Fruit fly (Drosophila melanogaster) whole organism, embryonic: ENCODE data around the gene elgi.
A peak's percentile ranks its signal among the peaks of the same experiment; 100 is the strongest.

Experiments
- CG10462 ChIP-seq: fragments of 200-800 bp; sonication (Bioruptor generic); optimal IDR thresholded peaks from 2 replicates; lab custom pipeline; 2016; ENCODE audit warnings: missing biosample characterization, missing genetic modification characterization
- CG11085 ChIP-seq: fragments of 200-800 bp; sonication (Bioruptor generic); IDR thresholded peaks from 2 replicates; pipeline ENCODE4 v1.3.6; 2022; ENCODE audit warnings: missing biosample characterization, missing genetic modification characterization
- CG11398 ChIP-seq: fragments of 200-800 bp; sonication (Bioruptor generic); optimal IDR thresholded peaks from 2 replicates; lab custom pipeline; 2016; ENCODE audit warnings: missing biosample characterization, missing genetic modification characterization
- CG12299 ChIP-seq: fragments of 200-800 bp; sonication (Bioruptor generic); optimal IDR thresholded peaks from 2 replicates; lab custom pipeline; 2018; ENCODE audit warnings: missing biosample characterization, mild to moderate bottlenecking, missing genetic modification characterization
- CG13123 ChIP-seq: fragments of 200-800 bp; sonication (Bioruptor generic); optimal IDR thresholded peaks from 2 replicates; lab custom pipeline; 2016; ENCODE audit warnings: missing biosample characterization, missing genetic modification characterization
- CG13894 ChIP-seq: fragments of 200-800 bp; sonication (Bioruptor generic); optimal IDR thresholded peaks from 3 replicates; lab custom pipeline; 2018; ENCODE audit warnings: missing biosample characterization, mild to moderate bottlenecking, missing genetic modification characterization, moderate library complexity
- CG15011 ChIP-seq: fragments of 200-800 bp; sonication (Bioruptor generic); optimal IDR thresholded peaks from 3 replicates; lab custom pipeline; 2018; ENCODE audit warnings: missing biosample characterization, mild to moderate bottlenecking, missing genetic modification characterization
- CG15269 ChIP-seq: fragments of 200-800 bp; sonication (Bioruptor generic); optimal IDR thresholded peaks from 2 replicates; lab custom pipeline; 2018; ENCODE audit warnings: missing biosample characterization, mild to moderate bottlenecking, missing genetic modification characterization, moderate library complexity
- CG1529 ChIP-seq: fragments of 200-800 bp; sonication (Bioruptor generic); optimal IDR thresholded peaks from 3 replicates; lab custom pipeline; 2018; ENCODE audit warnings: missing biosample characterization, missing genetic modification characterization
- CG1602 ChIP-seq: fragments of 200-800 bp; sonication (Bioruptor generic); optimal IDR thresholded peaks from 3 replicates; lab custom pipeline; 2016; ENCODE audit warnings: missing biosample characterization, missing genetic modification characterization
- CG16863 ChIP-seq: fragments of 200-800 bp; sonication (Bioruptor generic); optimal IDR thresholded peaks from 3 replicates; lab custom pipeline; 2016; ENCODE audit warnings: missing biosample characterization, missing genetic modification characterization
- CG17385 ChIP-seq: fragments of 200-800 bp; sonication (Bioruptor generic); optimal IDR thresholded peaks from 3 replicates; lab custom pipeline; 2018; ENCODE audit warnings: missing biosample characterization, mild to moderate bottlenecking, missing genetic modification characterization
- CG1832 ChIP-seq: fragments of 200-800 bp; sonication (Bioruptor generic); optimal IDR thresholded peaks from 2 replicates; lab custom pipeline; 2017; ENCODE audit warnings: missing biosample characterization, mild to moderate bottlenecking, missing genetic modification characterization, inconsistent platforms
- CG2875 ChIP-seq: fragments of 200-800 bp; sonication (Bioruptor generic); optimal IDR thresholded peaks from 2 replicates; lab custom pipeline; 2017; ENCODE audit warnings: missing biosample characterization, mild to moderate bottlenecking, missing genetic modification characterization, missing genetic modification reagents
- CG2889 ChIP-seq: fragments of 200-800 bp; sonication (Bioruptor generic); IDR thresholded peaks from 3 replicates; pipeline ENCODE4 v1.3.6; 2022; ENCODE audit warnings: missing biosample characterization, missing genetic modification characterization
- CG31441 ChIP-seq: fragments of 200-800 bp; sonication (Bioruptor generic); IDR thresholded peaks from 2 replicates; pipeline ENCODE4 v1.3.6; 2022; ENCODE audit warnings: missing biosample characterization, missing genetic modification characterization
- CG33557 ChIP-seq: fragments of 200-800 bp; sonication (Bioruptor generic); optimal IDR thresholded peaks from 2 replicates; lab custom pipeline; 2019; ENCODE audit warnings: missing biosample characterization, mild to moderate bottlenecking, missing genetic modification characterization, moderate library complexity
- CG34422 ChIP-seq: fragments of 200-800 bp; sonication (Bioruptor generic); IDR thresholded peaks from 3 replicates; pipeline ENCODE4 v1.3.6; 2022; ENCODE audit warnings: missing biosample characterization, missing genetic modification characterization
- CG4730 ChIP-seq: fragments of 200-800 bp; sonication (Bioruptor generic); IDR thresholded peaks from 2 replicates; pipeline ENCODE4 v1.3.6; 2022; ENCODE audit warnings: missing biosample characterization, missing genetic modification characterization
- CG6175 ChIP-seq: fragments of 200-800 bp; sonication (Bioruptor generic); IDR thresholded peaks from 3 replicates; pipeline ENCODE4 v1.3.6; 2022; ENCODE audit warnings: missing biosample characterization, missing genetic modification characterization
- CG6791 ChIP-seq: fragments of 200-800 bp; sonication (Bioruptor generic); IDR thresholded peaks from 3 replicates; pipeline ENCODE4 v1.3.6; 2022; ENCODE audit warnings: missing biosample characterization, missing genetic modification characterization; ENCODE audit not compliant: partially characterized antibody
- CG8089 ChIP-seq: fragments of 200-800 bp; sonication (Bioruptor generic); optimal IDR thresholded peaks from 3 replicates; lab custom pipeline; 2016; ENCODE audit warnings: missing biosample characterization, missing genetic modification characterization
- CG8924 ChIP-seq: fragments of 200-800 bp; optimal IDR thresholded peaks from 3 replicates; lab custom pipeline; 2019; ENCODE audit warnings: missing biosample characterization, mild to moderate bottlenecking, missing genetic modification characterization, moderate library complexity
- CG9215 ChIP-seq: fragments of 200-800 bp; sonication (Bioruptor generic); IDR thresholded peaks from 2 replicates; pipeline ENCODE4 v1.3.6; 2022; ENCODE audit warnings: missing biosample characterization, missing genetic modification characterization
- CG9727 ChIP-seq: fragments of 200-800 bp; sonication (Bioruptor generic); optimal IDR thresholded peaks from 3 replicates; lab custom pipeline; 2017; ENCODE audit warnings: missing biosample characterization, mild to moderate bottlenecking, missing genetic modification characterization
- Dp ChIP-seq: fragments of 200-800 bp; sonication (Bioruptor generic); optimal IDR thresholded peaks from 2 replicates; lab custom pipeline; 2018; ENCODE audit warnings: missing biosample characterization, mild to moderate bottlenecking, missing genetic modification characterization, moderate library complexity
- Ets97D ChIP-seq: fragments of 200-800 bp; sonication (Bioruptor generic); optimal IDR thresholded peaks from 3 replicates; lab custom pipeline; 2016; ENCODE audit warnings: missing biosample characterization, missing genetic modification characterization
- Gug ChIP-seq: fragments of 200-800 bp; sonication (Bioruptor generic); IDR thresholded peaks from 4 replicates; pipeline ENCODE4 v1.3.6; 2022; ENCODE audit warnings: missing biosample characterization, missing genetic modification characterization
- Hand ChIP-seq: fragments of 200-800 bp; sonication (Bioruptor generic); optimal IDR thresholded peaks from 2 replicates; lab custom pipeline; 2017; ENCODE audit warnings: mild to moderate bottlenecking, missing biosample characterization, missing genetic modification reagents, missing genetic modification characterization
- Hmx ChIP-seq: fragments of 200-800 bp; sonication (Bioruptor generic); optimal IDR thresholded peaks from 2 replicates; lab custom pipeline; 2016; ENCODE audit warnings: missing biosample characterization, missing genetic modification characterization
- Mes4 ChIP-seq: fragments of 200-800 bp; sonication (Bioruptor generic); optimal IDR thresholded peaks from 2 replicates; lab custom pipeline; 2016; ENCODE audit warnings: missing biosample characterization, missing genetic modification characterization
- NfI ChIP-seq: fragments of 200-800 bp; sonication (Bioruptor generic); optimal IDR thresholded peaks from 3 replicates; lab custom pipeline; 2018; ENCODE audit warnings: missing biosample characterization, mild to moderate bottlenecking, missing genetic modification characterization, moderate library complexity
- Oaz ChIP-seq: fragments of 200-800 bp; sonication (Bioruptor generic); IDR thresholded peaks from 2 replicates; pipeline ENCODE4 v1.3.6; 2022; ENCODE audit warnings: missing biosample characterization, missing genetic modification characterization
- Opbp ChIP-seq: fragments of 200-800 bp; sonication (Bioruptor generic); IDR thresholded peaks from 3 replicates; pipeline ENCODE4 v1.3.6; 2022; ENCODE audit warnings: missing biosample characterization, missing genetic modification characterization; ENCODE audit not compliant: partially characterized antibody
- Spps ChIP-seq: fragments of 200-800 bp; sonication (Bioruptor generic); optimal IDR thresholded peaks from 2 replicates; lab custom pipeline; 2018; ENCODE audit warnings: missing biosample characterization, mild to moderate bottlenecking, missing genetic modification characterization
- Tbp ChIP-seq: fragments of >200 bp; optimal IDR thresholded peaks from 2 replicates; lab custom pipeline; 2018; ENCODE audit warnings: missing biosample characterization, missing genetic modification characterization
- amos ChIP-seq: fragments of 200-800 bp; sonication (Bioruptor generic); IDR thresholded peaks from 2 replicates; pipeline ENCODE4 v1.3.6; 2022; ENCODE audit warnings: missing biosample characterization, missing genetic modification characterization; ENCODE audit not compliant: partially characterized antibody
- cg ChIP-seq: fragments of 200-800 bp; sonication (Bioruptor generic); optimal IDR thresholded peaks from 3 replicates; lab custom pipeline; 2019; ENCODE audit warnings: missing biosample characterization, mild to moderate bottlenecking, missing genetic modification characterization, moderate library complexity
- chif ChIP-seq, 2 experiments: fragments of 200-800 bp; sonication (Bioruptor generic); optimal IDR thresholded peaks; 3 replicates each; lab custom pipeline; 2016; ENCODE audit warnings: missing biosample characterization in 2 of 2, missing genetic modification characterization in 2 of 2
- corto ChIP-seq: fragments of 200-800 bp; sonication (Bioruptor generic); optimal IDR thresholded peaks from 2 replicates; lab custom pipeline; 2016; ENCODE audit warnings: missing biosample characterization, mild to moderate bottlenecking, missing genetic modification characterization, moderate library complexity
- dysf ChIP-seq: fragments of 200-800 bp; sonication (Bioruptor generic); IDR thresholded peaks from 3 replicates; pipeline ENCODE4 v1.3.6; 2022; ENCODE audit warnings: missing biosample characterization, missing genetic modification characterization
- her ChIP-seq: fragments of 200-800 bp; sonication (Bioruptor generic); optimal IDR thresholded peaks from 2 replicates; lab custom pipeline; 2016; ENCODE audit warnings: missing biosample characterization, missing genetic modification characterization
- oc ChIP-seq: fragments of 200-800 bp; sonication (Bioruptor generic); optimal IDR thresholded peaks from 2 replicates; lab custom pipeline; 2018; ENCODE audit warnings: missing biosample characterization, mild to moderate bottlenecking, missing genetic modification characterization, moderate library complexity
- repo ChIP-seq: fragments of 200-800 bp; sonication (Bioruptor generic); optimal IDR thresholded peaks from 2 replicates; lab custom pipeline; 2016; ENCODE audit warnings: missing biosample characterization, missing genetic modification characterization
- ro ChIP-seq: fragments of 200-800 bp; sonication (Bioruptor generic); IDR thresholded peaks from 2 replicates; pipeline ENCODE4 v1.3.6; 2022; ENCODE audit warnings: missing biosample characterization, missing genetic modification characterization
- slbo ChIP-seq: fragments of 200-800 bp; sonication (Bioruptor generic); IDR thresholded peaks from 2 replicates; pipeline ENCODE4 v1.3.6; 2022; ENCODE audit warnings: missing biosample characterization, missing genetic modification characterization
- slou ChIP-seq: fragments of 200-800 bp; sonication (Bioruptor generic); optimal IDR thresholded peaks from 3 replicates; lab custom pipeline; 2016; ENCODE audit warnings: missing biosample characterization, missing genetic modification characterization
- trem ChIP-seq: fragments of 200-800 bp; optimal IDR thresholded peaks from 3 replicates; lab custom pipeline; 2019; ENCODE audit warnings: missing biosample characterization, mild to moderate bottlenecking, missing genetic modification characterization, moderate library complexity
- unc-4 ChIP-seq: fragments of 200-800 bp; sonication (Bioruptor generic); IDR thresholded peaks from 2 replicates; pipeline ENCODE4 v1.3.6; 2022; ENCODE audit warnings: missing biosample characterization, missing genetic modification characterization; ENCODE audit not compliant: partially characterized antibody
- zfh2 ChIP-seq: fragments of 200-800 bp; sonication (Bioruptor generic); optimal IDR thresholded peaks from 2 replicates; lab custom pipeline; 2016; ENCODE audit warnings: missing biosample characterization, missing genetic modification characterization

The elgi gene

DNA sequence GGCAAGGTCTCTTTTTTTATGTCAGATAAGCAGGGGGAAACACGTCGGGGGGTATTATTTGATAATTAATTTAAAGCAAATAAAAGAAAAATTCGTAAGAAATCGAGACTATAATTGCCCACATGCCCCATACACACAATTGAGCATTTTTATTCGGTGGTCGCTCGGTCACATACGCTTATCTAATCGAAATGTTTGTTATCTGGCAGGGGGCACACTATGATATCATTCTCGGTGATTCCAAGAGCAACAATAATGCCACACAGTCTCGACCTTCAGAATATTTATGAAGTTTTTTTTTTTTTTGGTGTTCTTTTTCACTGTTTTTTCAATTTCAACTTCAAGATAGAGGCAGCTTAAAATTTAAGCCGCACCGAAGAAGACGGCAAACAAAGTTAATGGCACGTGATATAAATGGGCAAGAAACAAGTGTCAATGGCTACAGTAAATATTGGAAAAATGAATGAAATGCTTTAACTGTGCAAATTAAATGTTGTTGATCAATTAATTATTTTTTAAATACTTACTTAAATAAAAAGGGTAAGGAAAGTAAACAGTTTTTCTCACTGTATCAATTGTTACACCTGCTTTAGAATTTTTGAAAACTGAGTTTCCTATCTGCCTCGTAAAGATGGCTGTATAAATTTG, 43.1 kb downstream of the elgi start (continued):
- TF ChIP-seq Gug (GFP tag; lab: Robert Waterston, UW) (0 out of 4 replicates have a peak, but pooled peaks have one; percentile 2), Ets97D (no peak), CG1832 (no peak), oc (tag; lab: Kevin White, UChicago) (no peak), Dp (GFP tag; lab: Kevin White, UChicago) (no peak), slou (GFP tag; lab: Kevin White, UChicago) (no peak), corto (GFP tag; lab: Kevin White, UChicago) (no peak), Tbp (no peak), CG13894 (peak; percentile 10), CG8924 (tag; lab: Kevin White, UChicago) (peak; percentile 53), dysf (peak; percentile 65; the same call in 1 of the 3 replicates), ro (GFP tag; lab: Robert Waterston, UW) (no peak), CG8089 (GFP tag; lab: Kevin White, UChicago) (no peak), CG1602 (no peak), chif (GFP tag; optimal IDR thresholded peaks at IDR 0.05; lab: Kevin White, UChicago) (no peak), CG6791 (GFP tag; lab: Robert Waterston, UW) (no peak), CG2889 (GFP tag; lab: Robert Waterston, UW) (0 out of 3 replicates have a peak, but pooled peaks have one; percentile 35), Opbp (no peak), CG9727 (GFP tag; lab: Kevin White, UChicago) (peak; percentile 59), cg (GFP tag; lab: Kevin White, UChicago) (peak; percentile 14), CG2875 (no peak), CG34422 (GFP tag; lab: Robert Waterston, UW) (no peak), her (GFP tag; lab: Kevin White, UChicago) (no peak), Hand (GFP tag; lab: Kevin White, UChicago) (no peak), CG16863 (GFP tag; lab: Kevin White, UChicago) (no peak), Spps (tag; lab: Kevin White, UChicago) (no peak), CG10462 (GFP tag; lab: Kevin White, UChicago) (no peak), CG1529 (no peak), CG4730 (GFP tag; lab: Robert Waterston, UW) (no peak), slbo (GFP tag; lab: Robert Waterston, UW) (peak; percentile 79), CG31441 (peak; percentile 25; the same call in 1 of the 2 replicates), Oaz (GFP tag; lab: Robert Waterston, UW) (no peak), CG6175 (GFP tag; lab: Robert Waterston, UW) (no peak), unc-4 (GFP tag; lab: Robert Waterston, UW) (no peak), NfI (GFP tag; lab: Kevin White, UChicago) (no peak), CG11398 (no peak), CG9215 (no peak), CG17385 (peak; percentile 56), Mes4 (no peak), CG15269 (tag; lab: Kevin White, UChicago) (peak; percentile 71), CG12299 (tag; lab: Kevin White, UChicago) (no peak), Hmx (GFP tag; lab: Kevin White, UChicago) (no peak), amos (GFP tag; lab: Robert Waterston, UW) (no peak), trem (tag; lab: Kevin White, UChicago) (peak; percentile 10), repo (GFP tag; lab: Kevin White, UChicago) (no peak), CG15011 (GFP tag; lab: Kevin White, UChicago) (no peak), CG13123 (GFP tag; lab: Kevin White, UChicago) (no peak), CG11085 (GFP tag; lab: Robert Waterston, UW) (0 out of 2 replicates have a peak, but pooled peaks have one; percentile 32), CG33557 (GFP tag; lab: Kevin White, UChicago) (no peak), zfh2 (GFP tag; lab: Kevin White, UChicago) (no peak)
